Worm (Caenorhabditis elegans) whole organism, midembryonic: Measurements from ENCODE around the gene rad-54.L2.

Experiments used
- cog-1 ChIP-seq: sonication (generic microtip); optimal IDR thresholded peaks from 2 replicates; lab custom pipeline; 2016; ENCODE audit warnings: missing genetic modification characterization, missing compliant biosample characterization
- flt-1 ChIP-seq: fragments of 200-800 bp; sonication (Bioruptor generic); IDR thresholded peaks from 2 replicates; pipeline ENCODE4 v1.3.6; 2022; ENCODE audit warnings: missing genetic modification characterization, missing compliant biosample characterization
- klf-2 ChIP-seq: fragments of 200-800 bp; sonication (Bioruptor generic); conservative IDR thresholded peaks from 2 replicates; pipeline ENCODE4 v1.3.6; 2022; ENCODE audit warnings: missing genetic modification reagents, missing genetic modification characterization, missing compliant biosample characterization
- med-1 ChIP-seq: sonication (generic microtip); optimal IDR thresholded peaks from 2 replicates; lab custom pipeline; 2017; ENCODE audit warnings: missing genetic modification characterization, mild to moderate bottlenecking, missing compliant biosample characterization, antibody characterized with exemption, missing genetic modification reagents; ENCODE audit not compliant: insufficient read depth
- ref-1 ChIP-seq: fragments of 200-800 bp; sonication (Bioruptor generic); conservative IDR thresholded peaks from 2 replicates; pipeline ENCODE4 v1.3.6; 2022; ENCODE audit warnings: missing genetic modification reagents, missing genetic modification characterization, missing compliant biosample characterization

ce11 chrIV:8869624-8870023 is 24.3 kb upstream of the rad-54.L2 start, which contains the start of gene npp-23:
- TF ChIP-seq cog-1 (tag; lab: Kevin White, UChicago) (no peak), klf-2 (no peak), flt-1 (GFP tag; lab: Robert Waterston, UW) (no peak), med-1 (GFP tag; lab: Kevin White, UChicago) (no peak), ref-1 (GFP tag; lab: Robert Waterston, UW) (no peak)
